Worm (Caenorhabditis elegans) whole organism, L2 larva: Measurements from ENCODE around the gene mrpl-1.

Source experiments
- ZK546.5 ChIP-seq: sonication (generic microtip); optimal IDR thresholded peaks from 2 replicates; lab custom pipeline; 2017; ENCODE audit warnings: missing biosample characterization, missing genetic modification characterization
- egl-27 ChIP-seq: sonication (generic microtip); optimal IDR thresholded peaks from 3 replicates; lab custom pipeline; 2017; ENCODE audit warnings: missing biosample characterization, missing genetic modification reagents, missing genetic modification characterization
- fos-1 ChIP-seq: fragments of 150-350 bp; optimal IDR thresholded peaks from 2 replicates; lab custom pipeline; 2014; ENCODE audit warnings: missing biosample characterization, missing genetic modification characterization
- lsy-2 ChIP-seq, 2 experiments: fragments of 150-350 bp in 1 of 2; sonication (generic microtip) in 1 of 2; optimal IDR thresholded peaks; 2 replicates each; lab custom pipeline; 2014 to 2017; ENCODE audit warnings: missing biosample characterization in 2 of 2, missing genetic modification characterization in 2 of 2
- nhr-12 ChIP-seq: fragments of 150-350 bp; optimal IDR thresholded peaks from 2 replicates; lab custom pipeline; 2014; ENCODE audit warnings: missing biosample characterization, missing genetic modification characterization
- nhr-237 ChIP-seq: fragments of 150-350 bp; optimal IDR thresholded peaks from 2 replicates; lab custom pipeline; 2014; ENCODE audit warnings: missing biosample characterization, missing genetic modification characterization
- skn-1 ChIP-seq: sonication (generic microtip); optimal IDR thresholded peaks from 2 replicates; lab custom pipeline; 2017; ENCODE audit warnings: missing biosample characterization, missing genetic modification characterization
- unc-62 ChIP-seq: fragments of 150-350 bp; optimal IDR thresholded peaks from 2 replicates; lab custom pipeline; 2014; ENCODE audit warnings: missing biosample characterization, missing genetic modification reagents, missing genetic modification characterization
- zag-1 ChIP-seq: fragments of 150-350 bp; optimal IDR thresholded peaks from 2 replicates; lab custom pipeline; 2014; ENCODE audit warnings: missing biosample characterization, missing genetic modification characterization
- ztf-11 ChIP-seq: sonication (generic microtip); optimal IDR thresholded peaks from 2 replicates; lab custom pipeline; 2017; ENCODE audit warnings: missing biosample characterization, missing genetic modification characterization

DNA sequence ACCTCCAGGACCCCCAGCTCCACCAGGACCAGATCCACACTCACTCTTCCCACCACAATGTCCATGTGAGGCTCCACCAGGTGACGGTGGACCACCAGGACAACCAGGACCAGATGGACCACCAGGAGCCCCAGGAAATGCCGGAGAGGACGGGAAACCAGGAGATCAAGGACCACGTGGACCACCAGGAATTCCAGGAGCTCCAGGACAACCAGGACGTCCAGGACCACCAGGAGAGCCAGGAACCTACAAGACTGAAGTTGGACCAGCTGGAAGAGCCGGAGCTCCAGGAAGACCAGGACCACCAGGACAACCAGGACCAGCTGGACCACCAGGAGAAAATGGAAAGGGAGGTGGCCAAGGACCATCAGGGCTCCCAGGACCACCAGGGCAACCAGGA, 44.6 kb upstream of the mrpl-1 start:
- TF ChIP-seq unc-62 (no peak), egl-27 (tag; lab: Kevin White, UChicago) (no peak), nhr-237 (tag; lab: Kevin White, UChicago) (no peak), ZK546.5 (no peak), nhr-12 (tag; lab: Kevin White, UChicago) (no peak), fos-1 (no peak), ztf-11 (tag; lab: Kevin White, UChicago) (no peak), skn-1 (tag; lab: Kevin White, UChicago) (no peak), lsy-2 (tag; optimal IDR thresholded peaks at IDR 0.05; lab: Kevin White, UChicago) (no peak), zag-1 (tag; lab: Kevin White, UChicago) (no peak)
